Fruit fly (Drosophila melanogaster) whole organism, prepupa: ENCODE results near the gene CG14797.

Experiments used
- Blimp-1 ChIP-seq: fragments of 200-800 bp; sonication (Bioruptor generic); optimal IDR thresholded peaks from 3 replicates; lab custom pipeline; 2017; ENCODE audit warnings: missing biosample characterization, missing genetic modification characterization, mild to moderate bottlenecking, moderate library complexity, missing genetic modification reagents
- CG10631 ChIP-seq: fragments of 200-800 bp; sonication (Bioruptor generic); optimal IDR thresholded peaks from 2 replicates; lab custom pipeline; 2016; ENCODE audit warnings: missing biosample characterization, missing genetic modification characterization
- CG11294 ChIP-seq: fragments of 200-800 bp; sonication (Bioruptor generic); IDR thresholded peaks from 2 replicates; pipeline ENCODE4 v1.3.6; 2022; ENCODE audit warnings: missing biosample characterization, missing genetic modification characterization
- CG11762 ChIP-seq: fragments of 200-800 bp; sonication (Bioruptor generic); optimal IDR thresholded peaks from 3 replicates; lab custom pipeline; 2016; ENCODE audit warnings: missing biosample characterization, missing genetic modification characterization; ENCODE audit not compliant: insufficient read depth
- CG11902 ChIP-seq: fragments of 200-800 bp; sonication (Bioruptor generic); optimal IDR thresholded peaks from 3 replicates; lab custom pipeline; 2016; ENCODE audit warnings: missing biosample characterization, missing genetic modification characterization
- CG15336 ChIP-seq: fragments of 200-800 bp; sonication (Bioruptor generic); IDR thresholded peaks from 2 replicates; pipeline ENCODE4 v1.3.6; 2022; ENCODE audit warnings: missing biosample characterization, missing genetic modification characterization
- CG3032 ChIP-seq: fragments of 200-800 bp; optimal IDR thresholded peaks from 2 replicates; lab custom pipeline; 2019; ENCODE audit warnings: missing biosample characterization, mild to moderate bottlenecking, missing genetic modification characterization, moderate library complexity
- CG31627 ChIP-seq: fragments of 200-800 bp; sonication (Bioruptor generic); optimal IDR thresholded peaks from 3 replicates; lab custom pipeline; 2016; ENCODE audit warnings: missing biosample characterization, missing genetic modification characterization
- CG34406 ChIP-seq: fragments of 200-800 bp; sonication (Bioruptor generic); optimal IDR thresholded peaks from 3 replicates; lab custom pipeline; 2016; ENCODE audit warnings: missing biosample characterization, missing genetic modification characterization
- CG3919 ChIP-seq: fragments of 200-800 bp; sonication (Bioruptor generic); optimal IDR thresholded peaks from 3 replicates; lab custom pipeline; 2016; ENCODE audit warnings: missing biosample characterization, missing genetic modification characterization
- CG4318 ChIP-seq: fragments of 200-800 bp; sonication (Bioruptor generic); optimal IDR thresholded peaks from 3 replicates; lab custom pipeline; 2017; ENCODE audit warnings: missing biosample characterization, mild to moderate bottlenecking, missing genetic modification characterization
- CG6163 ChIP-seq: fragments of 200-800 bp; sonication (Bioruptor generic); IDR thresholded peaks from 3 replicates; pipeline ENCODE4 v1.3.6; 2022; ENCODE audit warnings: missing biosample characterization, missing genetic modification characterization
- CG6792 ChIP-seq: fragments of 200-800 bp; sonication (Bioruptor generic); optimal IDR thresholded peaks from 3 replicates; lab custom pipeline; 2016; ENCODE audit warnings: missing biosample characterization, missing genetic modification characterization
- CG6808 ChIP-seq: fragments of 200-800 bp; sonication (Bioruptor generic); optimal IDR thresholded peaks from 3 replicates; lab custom pipeline; 2017; ENCODE audit warnings: missing biosample characterization, missing genetic modification characterization, mild to moderate bottlenecking, moderate library complexity, missing genetic modification reagents
- CG6854 ChIP-seq: fragments of 200-800 bp; sonication (Bioruptor generic); optimal IDR thresholded peaks from 2 replicates; lab custom pipeline; 2017; ENCODE audit warnings: missing biosample characterization, mild to moderate bottlenecking, missing genetic modification characterization
- CG7368 ChIP-seq: fragments of 200-800 bp; sonication (Bioruptor generic); optimal IDR thresholded peaks from 3 replicates; lab custom pipeline; 2016; ENCODE audit warnings: missing biosample characterization, missing genetic modification characterization
- CG8119 ChIP-seq: fragments of 200-800 bp; sonication (Bioruptor generic); IDR thresholded peaks from 3 replicates; pipeline ENCODE4 v1.3.6; 2022; ENCODE audit warnings: missing biosample characterization, missing genetic modification characterization
- CG8319 ChIP-seq: fragments of 200-800 bp; sonication (Bioruptor generic); optimal IDR thresholded peaks from 3 replicates; lab custom pipeline; 2016; ENCODE audit warnings: missing biosample characterization, missing genetic modification characterization
- CG8632 ChIP-seq: fragments of 200-800 bp; sonication (Bioruptor generic); optimal IDR thresholded peaks from 3 replicates; lab custom pipeline; 2016; ENCODE audit warnings: missing biosample characterization, missing genetic modification characterization
- Eip75B ChIP-seq: fragments of 200-800 bp; sonication (Bioruptor generic); optimal IDR thresholded peaks from 3 replicates; lab custom pipeline; 2016; ENCODE audit warnings: missing biosample characterization, missing genetic modification characterization
- Eip78C ChIP-seq: fragments of 200-800 bp; sonication (Bioruptor generic); peaks from one replicate; lab custom pipeline; 2016; ENCODE audit warnings: missing biosample characterization, missing genetic modification characterization
- Eip93F ChIP-seq: fragments of 200-800 bp; sonication (Bioruptor generic); optimal IDR thresholded peaks from 2 replicates; lab custom pipeline; 2016; ENCODE audit warnings: missing biosample characterization, mild to moderate bottlenecking, missing genetic modification characterization
- Ets21C ChIP-seq: fragments of 200-800 bp; sonication (Bioruptor generic); optimal IDR thresholded peaks from 3 replicates; lab custom pipeline; 2016; ENCODE audit warnings: missing biosample characterization, missing genetic modification characterization
- Ets96B ChIP-seq: fragments of 200-800 bp; optimal IDR thresholded peaks from 2 replicates; lab custom pipeline; 2019; ENCODE audit warnings: missing biosample characterization, mild to moderate bottlenecking, missing genetic modification characterization, moderate library complexity
- Gug ChIP-seq: fragments of 200-800 bp; sonication (Bioruptor generic); IDR thresholded peaks from 2 replicates; pipeline ENCODE4 v1.3.6; 2022; ENCODE audit warnings: missing biosample characterization, missing genetic modification characterization
- Hr39 ChIP-seq: fragments of 200-800 bp; sonication (Bioruptor generic); optimal IDR thresholded peaks from 2 replicates; lab custom pipeline; 2016; ENCODE audit warnings: missing biosample characterization, missing genetic modification characterization
- Lpt ChIP-seq: fragments of 200-800 bp; sonication (Bioruptor generic); optimal IDR thresholded peaks from 3 replicates; lab custom pipeline; 2016; ENCODE audit warnings: missing biosample characterization, missing genetic modification characterization
- Met ChIP-seq: fragments of 200-800 bp; sonication (Bioruptor generic); optimal IDR thresholded peaks from 3 replicates; lab custom pipeline; 2016; ENCODE audit warnings: missing biosample characterization, missing genetic modification characterization
- Smox ChIP-seq: fragments of 200-800 bp; sonication (Bioruptor generic); optimal IDR thresholded peaks from 3 replicates; lab custom pipeline; 2016; ENCODE audit warnings: missing biosample characterization, missing genetic modification characterization
- Sox102F ChIP-seq: fragments of 200-800 bp; sonication (Bioruptor generic); optimal IDR thresholded peaks from 2 replicates; lab custom pipeline; 2016; ENCODE audit warnings: missing biosample characterization, mild to moderate bottlenecking, missing genetic modification characterization
- Sox14 ChIP-seq: fragments of 200-800 bp; sonication (Bioruptor generic); optimal IDR thresholded peaks from 3 replicates; lab custom pipeline; 2016; ENCODE audit warnings: missing biosample characterization, missing genetic modification characterization
- Sox15 ChIP-seq: fragments of 200-800 bp; sonication (Bioruptor generic); optimal IDR thresholded peaks from 3 replicates; lab custom pipeline; 2016; ENCODE audit warnings: missing biosample characterization, missing genetic modification characterization
- achi ChIP-seq: fragments of 200-800 bp; sonication (Bioruptor generic); optimal IDR thresholded peaks from 3 replicates; lab custom pipeline; 2016; ENCODE audit warnings: missing biosample characterization, missing genetic modification characterization
- cyc ChIP-seq: fragments of 200-800 bp; sonication (Bioruptor generic); optimal IDR thresholded peaks from 3 replicates; lab custom pipeline; 2016; ENCODE audit warnings: missing biosample characterization, missing genetic modification characterization
- dac ChIP-seq: fragments of 200-800 bp; sonication (Bioruptor generic); optimal IDR thresholded peaks from 2 replicates; lab custom pipeline; 2017; ENCODE audit warnings: missing biosample characterization, mild to moderate bottlenecking, missing genetic modification characterization
- dsx ChIP-seq: fragments of 200-800 bp; optimal IDR thresholded peaks from 3 replicates; lab custom pipeline; 2019; ENCODE audit warnings: missing biosample characterization, mild to moderate bottlenecking, missing genetic modification characterization, moderate library complexity; ENCODE audit not compliant: poor library complexity, severe bottlenecking
- eg ChIP-seq: fragments of 200-800 bp; sonication (Bioruptor generic); IDR thresholded peaks from 3 replicates; pipeline ENCODE4 v1.3.6; 2022; ENCODE audit warnings: missing biosample characterization, missing genetic modification characterization
- esn ChIP-seq: fragments of 200-800 bp; sonication (Bioruptor generic); optimal IDR thresholded peaks from 2 replicates; lab custom pipeline; 2016; ENCODE audit warnings: missing biosample characterization, mild to moderate bottlenecking, missing genetic modification characterization, moderate library complexity
- fkh ChIP-seq: fragments of 200-800 bp; sonication (Bioruptor generic); optimal IDR thresholded peaks from 3 replicates; lab custom pipeline; 2017; ENCODE audit warnings: missing biosample characterization, mild to moderate bottlenecking, missing genetic modification characterization, moderate library complexity
- lz ChIP-seq: fragments of 200-800 bp; sonication (Bioruptor generic); optimal IDR thresholded peaks from 3 replicates; lab custom pipeline; 2016; ENCODE audit warnings: missing biosample characterization, missing genetic modification characterization
- net ChIP-seq: fragments of 200-800 bp; sonication (Bioruptor generic); optimal IDR thresholded peaks from 3 replicates; lab custom pipeline; 2016; ENCODE audit warnings: missing biosample characterization, missing genetic modification characterization
- pdm3 ChIP-seq: fragments of 200-800 bp; sonication (Bioruptor generic); optimal IDR thresholded peaks from 3 replicates; lab custom pipeline; 2016; ENCODE audit warnings: missing biosample characterization, missing genetic modification characterization
- ss ChIP-seq, 2 experiments: fragments of 200-800 bp; sonication (Bioruptor generic); optimal IDR thresholded peaks; 2 replicates in 1 of 2; 3 replicates in 1 of 2; lab custom pipeline; 2017 to 2018; ENCODE audit warnings: mild to moderate bottlenecking in 2 of 2, missing biosample characterization in 2 of 2, missing genetic modification characterization in 2 of 2, moderate library complexity in 1 of 2
- svp ChIP-seq: fragments of 200-800 bp; sonication (Bioruptor generic); peaks from one replicate; lab custom pipeline; 2016; ENCODE audit warnings: missing biosample characterization, missing genetic modification characterization
- vri ChIP-seq: fragments of 200-800 bp; sonication (Bioruptor generic); optimal IDR thresholded peaks from 3 replicates; lab custom pipeline; 2016; ENCODE audit warnings: missing biosample characterization, mild to moderate bottlenecking, missing genetic modification characterization

Gene CG14797

DNA sequence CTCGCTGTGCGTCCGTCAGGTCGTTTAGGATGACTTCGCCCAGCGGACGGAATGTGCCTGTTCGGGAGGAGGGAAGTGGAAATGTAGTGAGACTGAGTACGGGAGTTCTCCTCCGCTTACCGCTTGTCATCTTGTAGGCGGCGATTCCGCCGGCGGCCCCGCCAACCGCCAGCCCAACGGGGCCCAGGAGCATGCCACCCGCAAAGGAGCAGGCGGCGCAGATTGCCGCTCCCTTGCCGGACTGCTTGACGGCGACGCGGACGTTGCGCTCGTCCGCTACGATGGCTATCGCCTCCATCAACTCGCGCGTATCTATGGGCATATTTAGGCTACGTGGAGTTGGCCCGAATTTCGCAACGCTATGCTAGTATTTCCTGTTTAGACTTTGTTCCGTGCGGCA, 12.7 kb upstream of the CG14797 start, which contains the start of gene Mur2B:
TSS of gene Mur2B (minus strand) at position 101 of the 400 bp plus-strand sequence.
- no peak for TF ChIP-seq CG11902
- TF ChIP-seq CG15336, result no peak
- no peak for TF ChIP-seq Lpt
- TF ChIP-seq ss (GFP tag; optimal IDR thresholded peaks at IDR 0.05; lab: Kevin White, UChicago), result no peak
- TF ChIP-seq Met, result no peak
- no peak for TF ChIP-seq lz
- TF ChIP-seq CG4318 (GFP tag; lab: Kevin White, UChicago), result no peak
- TF ChIP-seq CG6808 (GFP tag; lab: Kevin White, UChicago), result no peak
- no peak for TF ChIP-seq CG11762

DNA sequence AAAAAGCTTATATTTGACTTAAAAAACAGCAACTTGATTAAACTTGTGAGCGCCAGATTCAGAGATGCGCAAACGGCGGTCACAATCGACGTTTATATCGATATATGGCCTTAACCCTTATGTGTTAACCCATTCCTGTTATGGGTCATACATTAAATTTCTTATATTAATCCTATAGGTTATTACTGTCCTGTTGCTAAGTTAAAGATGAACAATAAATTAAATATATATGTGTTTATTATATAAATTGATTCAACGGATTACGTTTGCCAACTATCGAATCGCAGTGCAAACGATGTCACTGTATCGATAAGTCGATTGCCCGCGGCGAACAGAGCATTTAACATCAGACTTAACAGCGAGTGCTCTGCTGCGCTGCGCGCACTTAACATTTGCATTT, 12.2 kb upstream of the CG14797 start, which contains the start of the genes CG3740 and hfw:
TSS of gene CG3740 (minus strand) at position 84 of the 400 bp plus-strand sequence.
TSS of gene hfw (plus strand) at position 357 of the 400 bp plus-strand sequence.
- peak; percentile 65 for TF ChIP-seq Met
- peak; percentile 27 for TF ChIP-seq svp (GFP tag; lab: Kevin White, UChicago)
- no peak for TF ChIP-seq Sox102F (GFP tag; lab: Kevin White, UChicago)
- TF ChIP-seq Ets21C (GFP tag; lab: Kevin White, UChicago), result peak; percentile 48
- TF ChIP-seq pdm3 (GFP tag; lab: Kevin White, UChicago), result no peak
- TF ChIP-seq CG6163 (GFP tag; lab: Robert Waterston, UW), result peak; percentile 77
- TF ChIP-seq CG11762, result no peak
- peak; percentile 65 for TF ChIP-seq Eip78C (GFP tag; lab: Kevin White, UChicago)
- no peak for TF ChIP-seq Lpt
- TF ChIP-seq CG8319 (GFP tag; lab: Kevin White, UChicago), result peak; percentile 25
- TF ChIP-seq CG3032 (tag; lab: Kevin White, UChicago), result peak; percentile 57
- TF ChIP-seq esn (GFP tag; lab: Kevin White, UChicago), result peak; percentile 74
- TF ChIP-seq Eip75B, result no peak
- TF ChIP-seq Smox (GFP tag; lab: Kevin White, UChicago), result peak; percentile 64
- no peak for TF ChIP-seq Hr39 (GFP tag; lab: Kevin White, UChicago)
- TF ChIP-seq cyc (GFP tag; lab: Kevin White, UChicago), result peak; percentile 62
- TF ChIP-seq eg (GFP tag; lab: Robert Waterston, UW), result peak; percentile 80
- peak; percentile 61 for TF ChIP-seq Eip93F (GFP tag; lab: Kevin White, UChicago)
- TF ChIP-seq dac (GFP tag; lab: Kevin White, UChicago), result peak; percentile 37
- no peak for TF ChIP-seq fkh
- TF ChIP-seq Gug (GFP tag; lab: Robert Waterston, UW), result peak; percentile 62
- TF ChIP-seq CG6792 (GFP tag; lab: Kevin White, UChicago), result peak; percentile 53
- TF ChIP-seq Blimp-1, result peak; percentile 0
- no peak for TF ChIP-seq dsx
- peak; percentile 62 for TF ChIP-seq Ets96B (tag; lab: Kevin White, UChicago)
- peak; percentile 33 for TF ChIP-seq net (GFP tag; lab: Kevin White, UChicago)
- TF ChIP-seq CG11294 (GFP tag; lab: Robert Waterston, UW), result peak; percentile 30; the same call in 1 of the 2 replicates
- peak; percentile 63 for TF ChIP-seq achi (GFP tag; lab: Kevin White, UChicago)
- TF ChIP-seq CG8632, result peak; percentile 30
- TF ChIP-seq ss (GFP tag; optimal IDR thresholded peaks at IDR 0.05; lab: Kevin White, UChicago), result peak in 1 of 2 experiments; percentile 45
- TF ChIP-seq CG11902, result peak; percentile 53
- peak; percentile 59 for TF ChIP-seq Sox15 (GFP tag; lab: Kevin White, UChicago)
- TF ChIP-seq lz, result peak; percentile 60
- peak; percentile 62 for TF ChIP-seq vri
- peak; percentile 58 for TF ChIP-seq CG34406
- peak; percentile 63 for TF ChIP-seq CG3919 (GFP tag; lab: Kevin White, UChicago)
- TF ChIP-seq CG6854 (GFP tag; lab: Kevin White, UChicago), result no peak
- TF ChIP-seq CG7368 (GFP tag; lab: Kevin White, UChicago), result peak; percentile 31
- peak; percentile 56; the same call in 1 of the 3 replicates for TF ChIP-seq CG8119
- peak; percentile 11 for TF ChIP-seq Sox14 (GFP tag; lab: Kevin White, UChicago)
- peak; percentile 51 for TF ChIP-seq CG31627 (GFP tag; lab: Kevin White, UChicago)
- TF ChIP-seq CG10631, result peak; percentile 80
- TF ChIP-seq CG15336, result peak; percentile 57; the same call in 1 of the 2 replicates
